Worm (Caenorhabditis elegans): Measurements from ENCODE around the gene F21D9.2.

- TF ChIP-seq ztf-4 (tag; optimal IDR thresholded peaks at IDR 0.05) (no peak), elt-3 (tag; optimal IDR thresholded peaks at IDR 0.05) (no peak), snpc-4 (tag; optimal IDR thresholded peaks at IDR 0.05) (no peak), nhr-76 (tag; optimal IDR thresholded peaks at IDR 0.05) (no peak), aly-2 (tag; optimal IDR thresholded peaks at IDR 0.05) (no peak), nhr-43 (tag; optimal IDR thresholded peaks at IDR 0.05; ENCODE audit: poor library complexity, severe bottlenecking) (no peak), mdl-1 (tag; optimal IDR thresholded peaks at IDR 0.05) (no peak), R02D3.7 (tag; optimal IDR thresholded peaks at IDR 0.05) (no peak), nhr-25 (tag; optimal IDR thresholded peaks at IDR 0.05) (no peak), elt-1 (tag; optimal IDR thresholded peaks at IDR 0.05) (no peak), tbx-2 (tag; optimal IDR thresholded peaks at IDR 0.05) (no peak), nhr-237 (tag; optimal IDR thresholded peaks at IDR 0.05) (no peak), eor-1 (tag; optimal IDR thresholded peaks at IDR 0.05) (no peak), nhr-12 (tag; optimal IDR thresholded peaks at IDR 0.05) (no peak)
Observed at ce11 chrV:19250983-19251382, 11.3 kb downstream of the F21D9.2 start, which contains the start of gene str-81.
